Fruit fly (Drosophila melanogaster): Measurements from ENCODE around the gene Grx1.
A peak's percentile ranks its signal among the peaks of the same experiment; 100 is the strongest.

Grx1 gene

dm6 chr3L:18890283-18891175, 21.5 kb downstream of the Grx1 start, which contains the start of gene CG3961 (continued):
- TF ChIP-seq sug (tag; optimal IDR thresholded peaks at IDR 0.05) = peak; percentile 94
- peak; percentile 92 for TF ChIP-seq CG2120 (GFP tag; optimal IDR thresholded peaks at IDR 0.05)
- peak; percentile 56 for TF ChIP-seq pros (GFP tag; optimal IDR thresholded peaks at IDR 0.05)
- peak; percentile 59 for TF ChIP-seq tx (GFP tag; optimal IDR thresholded peaks at IDR 0.05)
- peak; percentile 93 for TF ChIP-seq Med (GFP tag)
- no peak for TF ChIP-seq pan (optimal IDR thresholded peaks at IDR 0.05)
- TF ChIP-seq pan (GFP tag; optimal IDR thresholded peaks at IDR 0.05 in 1 of 2, IDR thresholded peaks at IDR 0.05 in 1 of 2) = peak in 1 of 2 experiments; percentile 93
- peak; percentile 71 for TF ChIP-seq CG10565 (GFP tag; optimal IDR thresholded peaks at IDR 0.05)
- peak; percentile 95 for TF ChIP-seq CG6683 (GFP tag; optimal IDR thresholded peaks at IDR 0.05)
- peak; percentile 68 for TF ChIP-seq fd102C (GFP tag; optimal IDR thresholded peaks at IDR 0.05)
- no peak for TF ChIP-seq aop (GFP tag; IDR thresholded peaks at IDR 0.05)
- TF ChIP-seq MESR4 (GFP tag; optimal IDR thresholded peaks at IDR 0.05) = peak; percentile 31
- TF ChIP-seq pnt (GFP tag; optimal IDR thresholded peaks at IDR 0.05) = peak; percentile 83
- peak; percentile 84 for TF ChIP-seq Aef1 (GFP tag; IDR thresholded peaks at IDR 0.05)
- peak; percentile 83 for TF ChIP-seq CG8089 (GFP tag; optimal IDR thresholded peaks at IDR 0.05)
- peak; percentile 95 for TF ChIP-seq nau (GFP tag; optimal IDR thresholded peaks at IDR 0.05)
- TF ChIP-seq sd (tag; optimal IDR thresholded peaks at IDR 0.05) = peak; percentile 90
- TF ChIP-seq oc (tag; optimal IDR thresholded peaks at IDR 0.05) = peak; percentile 93
- peak; percentile 97 for TF ChIP-seq CG6689 (GFP tag; IDR thresholded peaks at IDR 0.05)
- peak; percentile 99 for TF ChIP-seq CG12659 (GFP tag; optimal IDR thresholded peaks at IDR 0.05)
- peak; percentile 88 for TF ChIP-seq TFAM (GFP tag; optimal IDR thresholded peaks at IDR 0.05)
- peak; percentile 95 for TF ChIP-seq tgo (GFP tag; IDR thresholded peaks at IDR 0.05)
- peak; percentile 97 for TF ChIP-seq Ets65A (GFP tag)
- TF ChIP-seq CG4424 (GFP tag; optimal IDR thresholded peaks at IDR 0.05) = peak; percentile 98
- no peak for TF ChIP-seq pfk (GFP tag; optimal IDR thresholded peaks at IDR 0.05)
- TF ChIP-seq CG32767 (GFP tag; IDR thresholded peaks at IDR 0.05) = peak; percentile 94
- TF ChIP-seq CG6765 (GFP tag; optimal IDR thresholded peaks at IDR 0.05) = peak; percentile 92
- peak; percentile 95 for TF ChIP-seq Meics (GFP tag; optimal IDR thresholded peaks at IDR 0.05)
- peak; percentile 43 for TF ChIP-seq stwl (tag; optimal IDR thresholded peaks at IDR 0.05)
- TF ChIP-seq ranshi (GFP tag; IDR thresholded peaks at IDR 0.05) = peak; percentile 88

DNA sequence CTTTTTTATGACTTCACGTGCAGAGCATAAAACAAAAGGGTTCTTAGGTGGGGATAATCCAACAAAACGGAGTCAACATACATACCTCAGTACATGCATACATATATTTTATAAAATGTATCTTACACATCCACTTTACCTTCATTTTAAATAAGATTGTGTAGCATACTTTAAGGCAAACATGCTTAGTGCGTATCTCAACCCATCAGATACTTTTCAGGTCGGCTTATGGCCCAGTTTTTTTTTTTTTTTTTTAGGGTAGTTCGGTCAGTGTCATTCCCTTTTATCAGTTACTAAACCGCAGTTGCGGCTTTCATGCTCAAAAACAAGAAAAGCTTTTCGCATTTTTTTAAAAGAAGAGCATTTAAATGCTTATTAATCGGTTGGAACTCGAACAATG, 23.0 kb downstream of the Grx1 start, which contains the start of gene NijB:
Gene NijB (plus strand): TSS at position 398 of the 400 bp plus-strand sequence.
- TF ChIP-seq D19A (tag; optimal IDR thresholded peaks at IDR 0.05) (peak; percentile 32), CG8290 (GFP tag; optimal IDR thresholded peaks at IDR 0.05) (peak; percentile 3), CG8290 (tag; optimal IDR thresholded peaks at IDR 0.05) (peak in 1 of 2 experiments; percentile 8), CG2199 (GFP tag; IDR thresholded peaks at IDR 0.05) (0 out of 3 replicates have a peak, but pooled peaks have one; percentile 45), Lhr (GFP tag; optimal IDR thresholded peaks at IDR 0.05) (peak; percentile 23), Pdp1 (GFP tag; optimal IDR thresholded peaks at IDR 0.05) (peak in 1 of 2 experiments; percentile 60), Hr3 (GFP tag; optimal IDR thresholded peaks at IDR 0.05) (peak; percentile 80), HmgZ (tag; optimal IDR thresholded peaks at IDR 0.05) (peak; percentile 52), sqz (GFP tag; optimal IDR thresholded peaks at IDR 0.05) (peak; percentile 85), CG34376 (GFP tag; optimal IDR thresholded peaks at IDR 0.05) (peak; percentile 12), sd (tag; optimal IDR thresholded peaks at IDR 0.05) (peak; percentile 30), Med (GFP tag) (peak; percentile 44), CG1647 (GFP tag; optimal IDR thresholded peaks at IDR 0.05) (no peak), CG17359 (tag; optimal IDR thresholded peaks at IDR 0.05) (peak; percentile 63), E2f2 (GFP tag; IDR thresholded peaks at IDR 0.05) (peak; percentile 12; the same call in 1 of the 2 replicates), sens (GFP tag) (peak; percentile 71), chinmo (GFP tag; IDR thresholded peaks at IDR 0.05; ENCODE audit: partially characterized antibody) (0 out of 4 replicates have a peak, but pooled peaks have one; percentile 30), pita (GFP tag; optimal IDR thresholded peaks at IDR 0.05) (peak; percentile 61), sug (tag; optimal IDR thresholded peaks at IDR 0.05) (peak; percentile 4), da (GFP tag; optimal IDR thresholded peaks at IDR 0.05) (no peak), CG15696 (tag; optimal IDR thresholded peaks at IDR 0.05) (no peak), Hr78 (GFP tag; optimal IDR thresholded peaks at IDR 0.05) (no peak), CTCF (GFP tag; optimal IDR thresholded peaks at IDR 0.05) (peak; percentile 11)
